Fruit fly (Drosophila melanogaster): ENCODE measurements around the gene Polr1C.

- TF ChIP-seq CG13204 (GFP tag; optimal IDR thresholded peaks at IDR 0.05) (no peak), CG32121 (GFP tag; IDR thresholded peaks at IDR 0.05) (no peak), CG9948 (tag; optimal IDR thresholded peaks at IDR 0.05) (no peak), EcR (GFP tag; optimal IDR thresholded peaks at IDR 0.05) (no peak), Pif1A (GFP tag; optimal IDR thresholded peaks at IDR 0.05) (no peak), CG17806 (tag; optimal IDR thresholded peaks at IDR 0.05) (no peak), Snoo (tag; optimal IDR thresholded peaks at IDR 0.05) (no peak), CG8301 (tag; optimal IDR thresholded peaks at IDR 0.05) (no peak), fd96Ca (GFP tag; IDR thresholded peaks at IDR 0.05) (no peak), CG10348 (GFP tag; IDR thresholded peaks at IDR 0.05) (no peak), CG34367 (tag; optimal IDR thresholded peaks at IDR 0.05) (no peak), CG4496 (GFP tag; IDR thresholded peaks at IDR 0.05) (no peak), CG14655 (GFP tag; optimal IDR thresholded peaks at IDR 0.05) (no peak)
Observed at dm6 chr2L:4967511-4967910, 1.3 kb upstream of the Polr1C start, which contains the start of gene eIF3i.
